Fruit fly (Drosophila melanogaster) whole organism, embryonic: ENCODE data around the gene CG43290.

Experiments
- Ada2b ChIP-seq: fragments of 200-800 bp; sonication (Bioruptor generic); IDR thresholded peaks from 2 replicates; pipeline ENCODE4 v1.3.6; 2022; ENCODE audit warnings: missing biosample characterization, missing genetic modification characterization
- Adf1 ChIP-seq: fragments of 200-800 bp; sonication (Bioruptor generic); IDR thresholded peaks from 2 replicates; pipeline ENCODE4 v1.3.6; 2022; ENCODE audit warnings: missing biosample characterization, missing genetic modification characterization
- Atf-2 ChIP-seq: fragments of 200-800 bp; sonication (Bioruptor generic); optimal IDR thresholded peaks from 2 replicates; lab custom pipeline; 2016; ENCODE audit warnings: missing biosample characterization, missing genetic modification characterization
- Awh ChIP-seq: fragments of 200-800 bp; sonication (Bioruptor generic); IDR thresholded peaks from 2 replicates; pipeline ENCODE4, ENCODE4 v1.3.6; 2022; ENCODE audit warnings: missing biosample characterization, missing genetic modification characterization
- Bgb ChIP-seq: fragments of 200-800 bp; sonication (Bioruptor generic); IDR thresholded peaks from 2 replicates; pipeline ENCODE4 v1.3.6; 2022; ENCODE audit warnings: missing biosample characterization, missing genetic modification characterization; ENCODE audit not compliant: partially characterized antibody
- BtbVII ChIP-seq: fragments of 200-800 bp; sonication (Bioruptor generic); optimal IDR thresholded peaks from 3 replicates; lab custom pipeline; 2017; ENCODE audit warnings: missing biosample characterization, mild to moderate bottlenecking, missing genetic modification characterization
- CG10209 ChIP-seq: fragments of 200-800 bp; sonication (Bioruptor generic); optimal IDR thresholded peaks from 3 replicates; lab custom pipeline; 2017; ENCODE audit warnings: missing biosample characterization, mild to moderate bottlenecking, missing genetic modification characterization, missing genetic modification reagents
- CG11398 ChIP-seq: fragments of 200-800 bp; sonication (Bioruptor generic); optimal IDR thresholded peaks from 2 replicates; lab custom pipeline; 2016; ENCODE audit warnings: missing biosample characterization, missing genetic modification characterization
- CG11560 ChIP-seq: fragments of 200-800 bp; sonication (Bioruptor generic); IDR thresholded peaks from 3 replicates; pipeline ENCODE4 v1.3.6; 2022; ENCODE audit warnings: missing biosample characterization, missing genetic modification characterization
- CG15479 ChIP-seq: fragments of 200-800 bp; sonication (Bioruptor generic); optimal IDR thresholded peaks from 3 replicates; lab custom pipeline; 2019; ENCODE audit warnings: missing biosample characterization, mild to moderate bottlenecking, missing genetic modification characterization, moderate library complexity
- CG34422 ChIP-seq: fragments of 200-800 bp; sonication (Bioruptor generic); IDR thresholded peaks from 3 replicates; pipeline ENCODE4 v1.3.6; 2022; ENCODE audit warnings: missing biosample characterization, missing genetic modification characterization
- CG4617 ChIP-seq: fragments of 200-800 bp; sonication (Bioruptor generic); optimal IDR thresholded peaks from 3 replicates; lab custom pipeline; 2016; ENCODE audit warnings: missing biosample characterization, missing genetic modification characterization, borderline replicate concordance
- CG4730 ChIP-seq: fragments of 200-800 bp; sonication (Bioruptor generic); IDR thresholded peaks from 2 replicates; pipeline ENCODE4 v1.3.6; 2022; ENCODE audit warnings: missing biosample characterization, missing genetic modification characterization
- CG6175 ChIP-seq: fragments of 200-800 bp; sonication (Bioruptor generic); IDR thresholded peaks from 3 replicates; pipeline ENCODE4 v1.3.6; 2022; ENCODE audit warnings: missing biosample characterization, missing genetic modification characterization
- CG7357 ChIP-seq: fragments of 200-800 bp; sonication (Bioruptor generic); IDR thresholded peaks from 3 replicates; pipeline ENCODE4 v1.3.6; 2022; ENCODE audit warnings: missing biosample characterization, missing genetic modification characterization
- CG8944 ChIP-seq: fragments of 200-800 bp; sonication (Bioruptor generic); optimal IDR thresholded peaks from 3 replicates; lab custom pipeline; 2016; ENCODE audit warnings: missing biosample characterization, missing genetic modification characterization
- CkIIα-i1 ChIP-seq: fragments of 200-800 bp; sonication (Bioruptor generic); IDR thresholded peaks from 2 replicates; pipeline ENCODE4 v1.3.6; 2022; ENCODE audit warnings: missing biosample characterization, missing genetic modification characterization
- E2f2 ChIP-seq: fragments of 200-800 bp; sonication (Bioruptor generic); IDR thresholded peaks from 2 replicates; pipeline ENCODE4 v1.3.6; 2022; ENCODE audit warnings: missing biosample characterization, missing genetic modification characterization
- GATAe ChIP-seq: fragments of 200-800 bp; sonication (Bioruptor generic); conservative IDR thresholded peaks from 2 replicates; pipeline ENCODE4 v1.3.6; 2022; ENCODE audit warnings: missing biosample characterization, missing genetic modification characterization
- Hsf ChIP-seq: fragments of 200-800 bp; sonication (Bioruptor generic); optimal IDR thresholded peaks from 3 replicates; lab custom pipeline; 2016; ENCODE audit warnings: missing biosample characterization, missing genetic modification characterization
- Lpt ChIP-seq: fragments of >200 bp; optimal IDR thresholded peaks from 2 replicates; lab custom pipeline; 2018; ENCODE audit warnings: missing biosample characterization, missing genetic modification characterization
- Mad ChIP-seq: fragments of 200-800 bp; sonication (Bioruptor generic); optimal IDR thresholded peaks from 2 replicates; lab custom pipeline; 2016; ENCODE audit warnings: missing biosample characterization, missing genetic modification characterization
- Mes4 ChIP-seq: fragments of 200-800 bp; sonication (Bioruptor generic); optimal IDR thresholded peaks from 2 replicates; lab custom pipeline; 2016; ENCODE audit warnings: missing biosample characterization, missing genetic modification characterization
- Nf-YB ChIP-seq: fragments of 200-800 bp; sonication (Bioruptor generic); optimal IDR thresholded peaks from 3 replicates; lab custom pipeline; 2019; ENCODE audit warnings: missing biosample characterization, mild to moderate bottlenecking, missing genetic modification characterization, moderate library complexity
- Pdp1 ChIP-seq, 2 experiments: fragments of 200-800 bp; sonication (Bioruptor generic); optimal IDR thresholded peaks; 3 replicates each; lab custom pipeline; 2016; ENCODE audit warnings: missing biosample characterization in 2 of 2, missing genetic modification characterization in 2 of 2, mild to moderate bottlenecking in 1 of 2, moderate library complexity in 1 of 2
- chm ChIP-seq: fragments of 200-800 bp; sonication (Bioruptor generic); IDR thresholded peaks from 2 replicates; pipeline ENCODE4 v1.3.6; 2022; ENCODE audit warnings: missing biosample characterization, missing genetic modification characterization
- crol ChIP-seq: fragments of 200-800 bp; sonication (Bioruptor generic); IDR thresholded peaks from 2 replicates; pipeline ENCODE4 v1.3.6; 2022; ENCODE audit warnings: missing biosample characterization, missing genetic modification characterization
- ftz-f1 ChIP-seq: fragments of 200-800 bp; sonication (Bioruptor generic); optimal IDR thresholded peaks from 2 replicates; lab custom pipeline; 2016; ENCODE audit warnings: missing biosample characterization, missing genetic modification characterization
- ind ChIP-seq: fragments of 200-800 bp; sonication (Bioruptor generic); optimal IDR thresholded peaks from 3 replicates; lab custom pipeline; 2016; ENCODE audit warnings: missing biosample characterization, missing genetic modification characterization
- pan ChIP-seq, 4 experiments: fragments of >200 bp in 3 of 4; fragments of 200-800 bp in 1 of 4; sonication (Bioruptor generic) in 1 of 4; optimal IDR thresholded peaks in 3 of 4; IDR thresholded peaks in 1 of 4; 2 replicates each; pipeline versions ENCODE4 v1.3.6 to Lab custom; 2017 to 2022; ENCODE audit warnings: missing biosample characterization in 2 of 4, missing genetic modification characterization in 2 of 4, mixed read lengths in 1 of 4
- ranshi ChIP-seq: fragments of 200-800 bp; sonication (Bioruptor generic); IDR thresholded peaks from 2 replicates; pipeline ENCODE4 v1.3.6; 2022; ENCODE audit warnings: missing biosample characterization, missing genetic modification characterization
- rib ChIP-seq: fragments of 200-800 bp; sonication (Bioruptor generic); IDR thresholded peaks from 2 replicates; pipeline ENCODE4 v1.3.6; 2022; ENCODE audit warnings: missing biosample characterization, missing genetic modification characterization
- salm ChIP-seq: fragments of 200-800 bp; sonication (Bioruptor generic); optimal IDR thresholded peaks from 2 replicates; lab custom pipeline; 2018; ENCODE audit warnings: missing biosample characterization, mild to moderate bottlenecking, missing genetic modification characterization
- sc ChIP-seq, 3 experiments: fragments of >200 bp in 2 of 3; fragments of 200-800 bp in 1 of 3; sonication (Bioruptor generic) in 1 of 3; optimal IDR thresholded peaks; 2 replicates in 2 of 3; 3 replicates in 1 of 3; lab custom pipeline; 2017; ENCODE audit warnings: mild to moderate bottlenecking in 1 of 3, missing biosample characterization in 1 of 3, missing genetic modification characterization in 1 of 3, missing genetic modification reagents in 1 of 3
- ttk ChIP-seq: fragments of 200-800 bp; sonication (Bioruptor generic); IDR thresholded peaks from 2 replicates; pipeline ENCODE4 v2.1.2; 2022; ENCODE audit warnings: missing biosample characterization, missing genetic modification characterization
- tx ChIP-seq: fragments of 200-800 bp; sonication (Bioruptor generic); optimal IDR thresholded peaks from 2 replicates; lab custom pipeline; 2016; ENCODE audit warnings: missing biosample characterization, missing genetic modification characterization
- z ChIP-seq: fragments of 200-800 bp; sonication (Bioruptor generic); IDR thresholded peaks from 3 replicates; pipeline ENCODE4 v1.3.6; 2022; ENCODE audit warnings: missing biosample characterization, missing genetic modification characterization

Gene CG43290

dm6 chr3R:7365527-7365926 lies 16.2 kb upstream of the CG43290 start, which contains the start of the genes Mst84Db and Mst84Da:
TSS of gene Mst84Db (minus strand) at chr3R:7365627.
TSS of gene Mst84Da (plus strand) at chr3R:7365850.
- TF ChIP-seq CG11560 (tag; lab: Robert Waterston, UW) (no peak), Lpt (no peak), Mes4 (no peak), Pdp1 (GFP tag; optimal IDR thresholded peaks at IDR 0.05; lab: Kevin White, UChicago) (no peak), BtbVII (GFP tag; lab: Kevin White, UChicago) (no peak), CG8944 (GFP tag; lab: Kevin White, UChicago) (no peak), Ada2b (GFP tag; lab: Robert Waterston, UW) (no peak), tx (GFP tag; lab: Kevin White, UChicago) (no peak), Bgb (GFP tag; lab: Robert Waterston, UW) (no peak), crol (no peak), Hsf (GFP tag; lab: Kevin White, UChicago) (no peak), CG4617 (no peak), CG34422 (GFP tag; lab: Robert Waterston, UW) (no peak), ranshi (no peak), CG11398 (GFP tag; lab: Kevin White, UChicago) (no peak), rib (GFP tag; lab: Robert Waterston, UW) (no peak), CG15479 (GFP tag; lab: Kevin White, UChicago) (no peak)

dm6 chr3R:7364573-7364972 lies 15.2 kb upstream of the CG43290 start, which contains the start of gene Mst84Dc:
TSS of gene Mst84Dc (minus strand) at chr3R:7364673.
- TF ChIP-seq salm (tag; lab: Kevin White, UChicago) (no peak), sc (optimal IDR thresholded peaks at IDR 0.05; lab: Kevin White, UChicago) (no peak), sc (GFP tag; optimal IDR thresholded peaks at IDR 0.05; lab: Kevin White, UChicago) (no peak), Adf1 (GFP tag; lab: Robert Waterston, UW) (no peak), CG10209 (GFP tag; lab: Kevin White, UChicago) (no peak), ttk (GFP tag; lab: Robert Waterston, UW) (no peak), CkIIα-i1 (GFP tag; lab: Robert Waterston, UW) (no peak), Lpt (no peak), GATAe (GFP tag; lab: Robert Waterston, UW) (no peak)
- TF ChIP-seq, all 482 proteins: peak for 0

dm6 chr3R:7363673-7364072 lies 14.3 kb upstream of the CG43290 start, which contains the start of gene Mst84Dd:
TSS of gene Mst84Dd (minus strand) at chr3R:7363773.
- TF ChIP-seq ind (GFP tag; lab: Kevin White, UChicago) (no peak), CG6175 (no peak), Nf-YB (GFP tag; lab: Kevin White, UChicago) (no peak), ftz-f1 (GFP tag; lab: Kevin White, UChicago) (no peak), Awh (no peak), Bgb (GFP tag; lab: Robert Waterston, UW) (no peak), pan (optimal IDR thresholded peaks at IDR 0.05; lab: Kevin White, UChicago) (no peak), pan (GFP tag; optimal IDR thresholded peaks at IDR 0.05 in 1 of 2, IDR thresholded peaks at IDR 0.05 in 1 of 2) (no peak), chm (GFP tag; lab: Robert Waterston, UW) (no peak), CG7357 (GFP tag; lab: Robert Waterston, UW) (no peak), E2f2 (GFP tag; lab: Robert Waterston, UW) (no peak), CG4730 (GFP tag; lab: Robert Waterston, UW) (no peak), z (GFP tag; lab: Robert Waterston, UW) (no peak), Atf-2 (GFP tag; lab: Kevin White, UChicago) (no peak), Mad (GFP tag; lab: Kevin White, UChicago) (no peak)
